Worm (Caenorhabditis elegans): ENCODE results near the gene C53B7.2.

The C53B7.2 gene

ce11 chrX:6867707-6868106 lies 21.7 kb downstream of the C53B7.2 start (continued):
- TF ChIP-seq snpc-4 (tag; optimal IDR thresholded peaks at IDR 0.05), result no peak
- no peak for TF ChIP-seq nhr-12 (tag; optimal IDR thresholded peaks at IDR 0.05)
- no peak for TF ChIP-seq C16A3.4 (tag; optimal IDR thresholded peaks at IDR 0.05)
- no peak for TF ChIP-seq unc-86 (tag; optimal IDR thresholded peaks at IDR 0.05)
- peak; percentile 49 for TF ChIP-seq elt-2 (tag; optimal IDR thresholded peaks at IDR 0.05)
- TF ChIP-seq sup-37 (GFP tag; optimal IDR thresholded peaks at IDR 0.05), result no peak
- TF ChIP-seq egl-13 (tag; optimal IDR thresholded peaks at IDR 0.05), result no peak
- TF ChIP-seq ces-1 (GFP tag; optimal IDR thresholded peaks at IDR 0.05), result no peak
- no peak for TF ChIP-seq hpl-2 (GFP tag; optimal IDR thresholded peaks at IDR 0.05)
- 0 out of 2 replicates have a peak, but pooled peaks have one; percentile 33 for TF ChIP-seq ceh-88 (GFP tag; IDR thresholded peaks at IDR 0.05)
- peak in 1 of 2 experiments; percentile 8 for TF ChIP-seq ztf-11 (tag; optimal IDR thresholded peaks at IDR 0.05)
- peak in 3 of 6 experiments; percentile 25 to 46 (median 28) for TF ChIP-seq elt-3 (tag; optimal IDR thresholded peaks at IDR 0.05)
- TF ChIP-seq jun-1 (tag; optimal IDR thresholded peaks at IDR 0.05), result no peak
- no peak for TF ChIP-seq F16B12.6 (tag; optimal IDR thresholded peaks at IDR 0.05)
- no peak for TF ChIP-seq fkh-8 (tag; optimal IDR thresholded peaks at IDR 0.05)
- no peak for TF ChIP-seq hlh-17 (GFP tag; optimal IDR thresholded peaks at IDR 0.05; ENCODE audit: borderline replicate concordance)
- no peak for TF ChIP-seq pax-3 (tag; optimal IDR thresholded peaks at IDR 0.05)
- TF ChIP-seq alr-1 (tag; optimal IDR thresholded peaks at IDR 0.05; ENCODE audit: borderline replicate concordance), result no peak
- TF ChIP-seq ceh-63 (GFP tag; optimal IDR thresholded peaks at IDR 0.05), result no peak
- no peak for TF ChIP-seq Y116A8C.19 (tag; optimal IDR thresholded peaks at IDR 0.05; ENCODE audit: borderline replicate concordance)
- TF ChIP-seq ceh-90 (tag; optimal IDR thresholded peaks at IDR 0.05), result no peak
- TF ChIP-seq egl-27 (tag; optimal IDR thresholded peaks at IDR 0.05), result no peak
- peak; percentile 45 for TF ChIP-seq nhr-19 (GFP tag; conservative IDR thresholded peaks at IDR 0.05)
- peak; percentile 31 for TF ChIP-seq swsn-7 (tag; optimal IDR thresholded peaks at IDR 0.05)
- TF ChIP-seq unc-62 (GFP tag; optimal IDR thresholded peaks at IDR 0.05), result no peak
- TF ChIP-seq lin-35 (GFP tag; optimal IDR thresholded peaks at IDR 0.05), result no peak
- no peak for TF ChIP-seq tbx-2 (tag; optimal IDR thresholded peaks at IDR 0.05)
- no peak for TF ChIP-seq unc-98 (GFP tag; IDR thresholded peaks at IDR 0.05)
- TF ChIP-seq ama-1 (optimal IDR thresholded peaks at IDR 0.05), result no peak
- TF ChIP-seq ceh-8 (GFP tag; optimal IDR thresholded peaks at IDR 0.05), result no peak
- no peak for TF ChIP-seq lin-39 (tag; optimal IDR thresholded peaks at IDR 0.05)
- TF ChIP-seq lin-13 (GFP tag; optimal IDR thresholded peaks at IDR 0.05), result no peak
- no peak for TF ChIP-seq zag-1 (tag; optimal IDR thresholded peaks at IDR 0.05)
- TF ChIP-seq dpl-1 (GFP tag; optimal IDR thresholded peaks at IDR 0.05), result peak in 1 of 3 experiments; percentile 11
- peak; percentile 54 for TF ChIP-seq xbp-1 (tag; optimal IDR thresholded peaks at IDR 0.05)
- TF ChIP-seq lsy-2 (tag; optimal IDR thresholded peaks at IDR 0.05), result no peak
- TF ChIP-seq C04F5.9 (tag; optimal IDR thresholded peaks at IDR 0.05), result no peak
- TF ChIP-seq nhr-47 (tag; optimal IDR thresholded peaks at IDR 0.05), result peak; percentile 47
- no peak for TF ChIP-seq fkh-4 (tag; optimal IDR thresholded peaks at IDR 0.05; ENCODE audit: borderline replicate concordance)
- peak; percentile 83 for TF ChIP-seq nhr-85 (tag)
- TF ChIP-seq mab-9 (GFP tag; IDR thresholded peaks at IDR 0.05), result no peak
- no peak for TF ChIP-seq aha-1 (tag; optimal IDR thresholded peaks at IDR 0.05)
- no peak for TF ChIP-seq irx-1 (tag; optimal IDR thresholded peaks at IDR 0.05)
- TF ChIP-seq pag-3 (tag; optimal IDR thresholded peaks at IDR 0.05; ENCODE audit: borderline replicate concordance, insufficient read depth), result no peak
- TF ChIP-seq mep-1 (tag; optimal IDR thresholded peaks at IDR 0.05), result peak; percentile 66
- peak in 1 of 3 experiments; percentile 15 for TF ChIP-seq ceh-82 (tag; optimal IDR thresholded peaks at IDR 0.05)
- peak; percentile 66 for TF ChIP-seq nhr-90 (tag; optimal IDR thresholded peaks at IDR 0.05; ENCODE audit: poor library complexity)
- peak in 1 of 2 experiments; percentile 14 for TF ChIP-seq efl-1 (optimal IDR thresholded peaks at IDR 0.05)
- TF ChIP-seq efl-1 (GFP tag; optimal IDR thresholded peaks at IDR 0.05 in 1 of 2), result no peak
- TF ChIP-seq hlh-4 (tag; optimal IDR thresholded peaks at IDR 0.05), result no peak
- TF ChIP-seq mef-2 (tag; optimal IDR thresholded peaks at IDR 0.05), result no peak
- TF ChIP-seq dsc-1 (tag; optimal IDR thresholded peaks at IDR 0.05), result no peak
- TF ChIP-seq zip-4 (GFP tag; optimal IDR thresholded peaks at IDR 0.05), result no peak
